Worm (Caenorhabditis elegans): ENCODE results near the gene F44E5.2.

DNA sequence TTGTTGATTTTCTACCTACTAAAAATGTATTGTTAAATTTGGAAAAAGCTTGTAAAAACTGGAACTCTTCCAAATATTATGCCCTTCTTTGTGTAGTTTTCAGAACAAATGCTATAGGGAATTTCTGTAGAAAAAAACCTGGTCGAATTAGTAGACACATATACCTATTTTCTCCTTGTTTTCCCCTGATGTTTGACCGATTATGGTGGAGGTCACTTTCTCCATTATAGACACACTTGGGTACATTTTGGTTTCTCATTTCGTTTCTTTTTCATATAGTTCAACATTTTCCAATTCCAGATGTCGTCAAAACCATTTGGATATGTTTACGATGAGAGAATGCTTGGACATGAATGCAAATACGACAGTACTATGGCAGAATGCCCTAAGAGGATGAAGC lies 32.2 kb downstream of the F44E5.2 start, which contains the start of gene hda-5:
- TF ChIP-seq lim-6 (tag; optimal IDR thresholded peaks at IDR 0.05): no peak
- no peak for TF ChIP-seq unc-55 (GFP tag; optimal IDR thresholded peaks at IDR 0.05)
- TF ChIP-seq C08G9.2 (tag; optimal IDR thresholded peaks at IDR 0.05): no peak
- TF ChIP-seq ceh-14 (tag; optimal IDR thresholded peaks at IDR 0.05): no peak
